Fruit fly (Drosophila melanogaster) whole organism, adult: Measurements from ENCODE around the gene CG14903.

Experiments used
- CG7045 ChIP-seq: fragments of 200-800 bp; sonication (Bioruptor generic); optimal IDR thresholded peaks from 2 replicates; lab custom pipeline; 2017; ENCODE audit warnings: missing biosample characterization, mild to moderate bottlenecking, missing genetic modification characterization
- cnc ChIP-seq, 2 experiments: fragments of >200 bp; optimal IDR thresholded peaks; 2 replicates each; lab custom pipeline; 2017
- pad ChIP-seq: fragments of 200-800 bp; sonication (Bioruptor generic); optimal IDR thresholded peaks from 3 replicates; lab custom pipeline; 2017; ENCODE audit warnings: missing biosample characterization, missing genetic modification characterization, mild to moderate bottlenecking, moderate library complexity, missing genetic modification reagents

dm6 chr3R:16533749-16534304 is 39.7 kb downstream of the CG14903 start:
- TF ChIP-seq CG7045 = no peak
- TF ChIP-seq pad (GFP tag; lab: Kevin White, UChicago) = no peak
- no peak for TF ChIP-seq cnc (optimal IDR thresholded peaks at IDR 0.05; lab: Kevin White, UChicago)
